Fruit fly (Drosophila melanogaster) whole organism, embryonic: ENCODE data around the gene Sgs5.

Experiments
- Bteb2 ChIP-seq: fragments of 200-800 bp; sonication (Bioruptor generic); optimal IDR thresholded peaks from 2 replicates; lab custom pipeline; 2016; ENCODE audit warnings: missing biosample characterization, missing genetic modification characterization
- CG10267 ChIP-seq: fragments of 200-800 bp; sonication (Bioruptor generic); optimal IDR thresholded peaks from 2 replicates; lab custom pipeline; 2018; ENCODE audit warnings: missing biosample characterization, mild to moderate bottlenecking, missing genetic modification characterization, moderate library complexity
- CG10565 ChIP-seq: fragments of 200-800 bp; sonication (Bioruptor generic); optimal IDR thresholded peaks from 3 replicates; lab custom pipeline; 2016; ENCODE audit warnings: missing biosample characterization, mild to moderate bottlenecking, missing genetic modification characterization
- CG11085 ChIP-seq: fragments of 200-800 bp; sonication (Bioruptor generic); IDR thresholded peaks from 2 replicates; pipeline ENCODE4 v1.3.6; 2022; ENCODE audit warnings: missing biosample characterization, missing genetic modification characterization
- CG12071 ChIP-seq: fragments of 200-800 bp; sonication (Bioruptor generic); optimal IDR thresholded peaks from 3 replicates; lab custom pipeline; 2018; ENCODE audit warnings: missing biosample characterization, mild to moderate bottlenecking, missing genetic modification characterization
- CG13287 ChIP-seq: fragments of 200-800 bp; sonication (Bioruptor generic); IDR thresholded peaks from 2 replicates; pipeline ENCODE4 v1.3.6; 2022; ENCODE audit warnings: missing biosample characterization, missing genetic modification characterization; ENCODE audit not compliant: partially characterized antibody
- CG13424 ChIP-seq: fragments of 200-800 bp; sonication (Bioruptor generic); optimal IDR thresholded peaks from 2 replicates; lab custom pipeline; 2019; ENCODE audit warnings: missing biosample characterization, mild to moderate bottlenecking, missing genetic modification characterization, moderate library complexity
- CG15479 ChIP-seq: fragments of 200-800 bp; sonication (Bioruptor generic); optimal IDR thresholded peaks from 3 replicates; lab custom pipeline; 2019; ENCODE audit warnings: missing biosample characterization, mild to moderate bottlenecking, missing genetic modification characterization, moderate library complexity
- CG15601 ChIP-seq: fragments of 200-800 bp; sonication (Bioruptor generic); optimal IDR thresholded peaks from 3 replicates; lab custom pipeline; 2019; ENCODE audit warnings: missing biosample characterization, mild to moderate bottlenecking, missing genetic modification characterization, moderate library complexity
- CG1647 ChIP-seq: fragments of 200-800 bp; sonication (Bioruptor generic); optimal IDR thresholded peaks from 3 replicates; lab custom pipeline; 2016; ENCODE audit warnings: missing biosample characterization, missing genetic modification characterization
- CG16779 ChIP-seq: fragments of 200-800 bp; sonication (Bioruptor generic); IDR thresholded peaks from 2 replicates; pipeline ENCODE4 v1.3.6; 2022; ENCODE audit warnings: missing biosample characterization, missing genetic modification characterization
- CG17385 ChIP-seq: fragments of 200-800 bp; sonication (Bioruptor generic); optimal IDR thresholded peaks from 3 replicates; lab custom pipeline; 2018; ENCODE audit warnings: missing biosample characterization, mild to moderate bottlenecking, missing genetic modification characterization
- CG17802 ChIP-seq: fragments of 200-800 bp; sonication (Bioruptor generic); optimal IDR thresholded peaks from 2 replicates; lab custom pipeline; 2018; ENCODE audit warnings: missing biosample characterization, mild to moderate bottlenecking, missing genetic modification characterization, moderate library complexity
- CG2116 ChIP-seq: fragments of 200-800 bp; sonication (Bioruptor generic); optimal IDR thresholded peaks from 3 replicates; lab custom pipeline; 2018; ENCODE audit warnings: missing biosample characterization, mild to moderate bottlenecking, missing genetic modification characterization
- CG2120 ChIP-seq: fragments of 200-800 bp; sonication (Bioruptor generic); optimal IDR thresholded peaks from 3 replicates; lab custom pipeline; 2016; ENCODE audit warnings: missing biosample characterization, missing genetic modification characterization
- CG32532 ChIP-seq: fragments of 200-800 bp; sonication (Bioruptor generic); IDR thresholded peaks from 2 replicates; pipeline ENCODE4 v1.3.6; 2022; ENCODE audit warnings: missing biosample characterization, missing genetic modification characterization
- CG34224 ChIP-seq: fragments of 200-800 bp; sonication (Bioruptor generic); IDR thresholded peaks from 3 replicates; pipeline ENCODE4 v1.3.6; 2022; ENCODE audit warnings: missing biosample characterization, missing genetic modification characterization; ENCODE audit not compliant: partially characterized antibody
- CG8281 ChIP-seq: fragments of 200-800 bp; sonication (Bioruptor generic); optimal IDR thresholded peaks from 2 replicates; lab custom pipeline; 2018; ENCODE audit warnings: missing biosample characterization, mild to moderate bottlenecking, missing genetic modification characterization, moderate library complexity
- CG9797 ChIP-seq: fragments of 200-800 bp; sonication (Bioruptor generic); optimal IDR thresholded peaks from 3 replicates; lab custom pipeline; 2018; ENCODE audit warnings: missing biosample characterization, mild to moderate bottlenecking, missing genetic modification characterization
- Dad ChIP-seq: fragments of 200-800 bp; sonication (Bioruptor generic); optimal IDR thresholded peaks from 3 replicates; lab custom pipeline; 2016; ENCODE audit warnings: missing biosample characterization, missing genetic modification characterization
- Dfd ChIP-seq, 2 experiments: fragments of >200 bp; optimal IDR thresholded peaks; 2 replicates each; lab custom pipeline; 2017; ENCODE audit warnings: missing biosample characterization in 2 of 2, missing genetic modification characterization in 2 of 2
- Dip2 ChIP-seq: fragments of 200-800 bp; sonication (Bioruptor generic); IDR thresholded peaks from 2 replicates; pipeline ENCODE4 v1.3.6; 2022; ENCODE audit warnings: missing biosample characterization, missing genetic modification characterization
- Ets97D ChIP-seq: fragments of 200-800 bp; sonication (Bioruptor generic); optimal IDR thresholded peaks from 3 replicates; lab custom pipeline; 2016; ENCODE audit warnings: missing biosample characterization, missing genetic modification characterization
- HLH4C ChIP-seq: fragments of 200-800 bp; sonication (Bioruptor generic); IDR thresholded peaks from 3 replicates; pipeline ENCODE4 v1.3.6; 2022; ENCODE audit warnings: missing biosample characterization, missing genetic modification characterization; ENCODE audit not compliant: partially characterized antibody
- NC2β ChIP-seq: fragments of 200-800 bp; sonication (Bioruptor generic); optimal IDR thresholded peaks from 2 replicates; lab custom pipeline; 2016; ENCODE audit warnings: missing biosample characterization, missing genetic modification characterization
- NFAT ChIP-seq: fragments of 200-800 bp; sonication (Bioruptor generic); IDR thresholded peaks from 2 replicates; pipeline ENCODE4 v1.3.6; 2022; ENCODE audit warnings: missing biosample characterization, missing genetic modification characterization
- Scr ChIP-seq: fragments of 200-800 bp; sonication (Bioruptor generic); IDR thresholded peaks from 2 replicates; pipeline ENCODE4 v1.3.6; 2022; ENCODE audit warnings: missing biosample characterization, missing genetic modification characterization; ENCODE audit not compliant: partially characterized antibody
- YL-1 ChIP-seq: fragments of 200-800 bp; sonication (Bioruptor generic); optimal IDR thresholded peaks from 3 replicates; lab custom pipeline; 2017; ENCODE audit warnings: missing biosample characterization, mild to moderate bottlenecking, missing genetic modification characterization
- ara ChIP-seq: fragments of 200-800 bp; sonication (Bioruptor generic); IDR thresholded peaks from 2 replicates; pipeline ENCODE4 v1.3.6; 2022; ENCODE audit warnings: missing biosample characterization, missing genetic modification characterization
- corto ChIP-seq: fragments of 200-800 bp; sonication (Bioruptor generic); optimal IDR thresholded peaks from 2 replicates; lab custom pipeline; 2016; ENCODE audit warnings: missing biosample characterization, mild to moderate bottlenecking, missing genetic modification characterization, moderate library complexity
- crc ChIP-seq: fragments of 200-800 bp; sonication (Bioruptor generic); optimal IDR thresholded peaks from 2 replicates; lab custom pipeline; 2016; ENCODE audit warnings: missing biosample characterization, missing genetic modification characterization
- crp ChIP-seq, 2 experiments: fragments of 200-800 bp; sonication (Bioruptor generic); optimal IDR thresholded peaks; 2 replicates in 1 of 2; 3 replicates in 1 of 2; lab custom pipeline; 2017; ENCODE audit warnings: missing biosample characterization in 2 of 2, missing genetic modification characterization in 2 of 2, mild to moderate bottlenecking in 1 of 2, moderate library complexity in 1 of 2
- fu2 ChIP-seq: fragments of 200-800 bp; sonication (Bioruptor generic); optimal IDR thresholded peaks from 2 replicates; lab custom pipeline; 2016; ENCODE audit warnings: missing biosample characterization, missing genetic modification characterization
- gcm2 ChIP-seq: fragments of 200-800 bp; sonication (Bioruptor generic); optimal IDR thresholded peaks from 2 replicates; lab custom pipeline; 2016; ENCODE audit warnings: missing biosample characterization, missing genetic modification characterization
- gsb ChIP-seq: fragments of 200-800 bp; sonication (Bioruptor generic); IDR thresholded peaks from 2 replicates; pipeline ENCODE4 v1.3.6; 2022; ENCODE audit warnings: missing biosample characterization, missing genetic modification characterization
- gt ChIP-seq: fragments of 200-800 bp; sonication (Bioruptor generic); IDR thresholded peaks from 2 replicates; pipeline ENCODE4 v1.3.6; 2022; ENCODE audit warnings: missing biosample characterization, missing genetic modification characterization
- ind ChIP-seq: fragments of 200-800 bp; sonication (Bioruptor generic); optimal IDR thresholded peaks from 3 replicates; lab custom pipeline; 2016; ENCODE audit warnings: missing biosample characterization, missing genetic modification characterization
- inv ChIP-seq: fragments of 200-800 bp; sonication (Bioruptor generic); IDR thresholded peaks from 2 replicates; pipeline ENCODE4 v1.3.6; 2022; ENCODE audit warnings: missing biosample characterization, missing genetic modification characterization; ENCODE audit not compliant: partially characterized antibody
- p53 ChIP-seq: fragments of 200-800 bp; sonication (Bioruptor generic); optimal IDR thresholded peaks from 2 replicates; lab custom pipeline; 2016; ENCODE audit warnings: missing biosample characterization, missing genetic modification characterization
- pan ChIP-seq, 4 experiments: fragments of >200 bp in 3 of 4; fragments of 200-800 bp in 1 of 4; sonication (Bioruptor generic) in 1 of 4; optimal IDR thresholded peaks in 3 of 4; IDR thresholded peaks in 1 of 4; 2 replicates each; pipeline versions ENCODE4 v1.3.6 to Lab custom; 2017 to 2022; ENCODE audit warnings: missing biosample characterization in 2 of 4, missing genetic modification characterization in 2 of 4, mixed read lengths in 1 of 4
- peb ChIP-seq: fragments of 200-800 bp; sonication (Bioruptor generic); IDR thresholded peaks from 2 replicates; pipeline ENCODE4 v1.3.6; 2022; ENCODE audit warnings: missing biosample characterization, missing genetic modification characterization
- pzg ChIP-seq: fragments of 200-800 bp; sonication (Bioruptor generic); optimal IDR thresholded peaks from 3 replicates; lab custom pipeline; 2018; ENCODE audit warnings: missing biosample characterization, mild to moderate bottlenecking, missing genetic modification characterization, moderate library complexity
- sens ChIP-seq: fragments of 200-800 bp; sonication (Bioruptor generic); peaks from one replicate; lab custom pipeline; 2016; ENCODE audit warnings: missing biosample characterization, missing genetic modification characterization
- sima ChIP-seq: fragments of 200-800 bp; sonication (Bioruptor generic); optimal IDR thresholded peaks from 2 replicates; lab custom pipeline; 2016; ENCODE audit warnings: missing biosample characterization, missing genetic modification characterization
- trem ChIP-seq: fragments of 200-800 bp; optimal IDR thresholded peaks from 3 replicates; lab custom pipeline; 2019; ENCODE audit warnings: missing biosample characterization, mild to moderate bottlenecking, missing genetic modification characterization, moderate library complexity
- unc-4 ChIP-seq: fragments of 200-800 bp; sonication (Bioruptor generic); IDR thresholded peaks from 2 replicates; pipeline ENCODE4 v1.3.6; 2022; ENCODE audit warnings: missing biosample characterization, missing genetic modification characterization; ENCODE audit not compliant: partially characterized antibody
- zen2 ChIP-seq: fragments of 200-800 bp; sonication (Bioruptor generic); IDR thresholded peaks from 3 replicates; pipeline ENCODE4 v1.3.6; 2022; ENCODE audit warnings: missing biosample characterization, missing genetic modification characterization; ENCODE audit not compliant: partially characterized antibody

Sgs5 gene

DNA sequence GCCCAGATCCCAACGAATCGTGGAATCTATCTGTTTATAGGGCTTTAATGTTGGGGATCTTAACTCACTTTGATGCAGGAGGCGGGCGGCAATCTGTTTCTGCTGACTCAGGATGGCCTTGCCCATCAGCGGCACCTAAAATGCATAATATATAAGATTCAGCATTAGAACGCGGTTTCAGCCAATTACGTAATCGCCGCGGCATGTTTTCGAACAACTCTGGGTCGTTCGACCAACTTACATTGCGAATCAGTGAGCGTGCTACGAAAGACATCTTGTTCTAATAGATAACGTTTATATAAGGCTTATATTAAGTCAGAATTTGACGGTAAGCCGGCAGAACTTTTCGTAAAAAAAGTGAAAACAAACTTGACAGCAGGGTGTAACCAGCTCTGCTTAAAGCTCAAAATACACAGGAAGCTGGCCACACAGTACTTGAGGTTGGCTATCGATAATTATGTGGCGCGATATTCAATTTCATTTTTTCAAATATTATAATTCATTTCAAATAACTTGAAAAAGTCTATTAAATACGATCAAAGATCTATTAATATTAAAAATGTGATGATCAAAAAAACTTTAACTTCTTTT is 49.0 kb upstream of the Sgs5 start, which contains the start of gene Prx3 (continued):
- TF ChIP-seq corto (no peak), Scr (GFP tag; lab: Robert Waterston, UW) (peak; percentile 44), unc-4 (0 out of 2 replicates have a peak, but pooled peaks have one; percentile 37), pzg (peak; percentile 69), fu2 (GFP tag; lab: Kevin White, UChicago) (no peak), CG34224 (GFP tag; lab: Robert Waterston, UW) (peak; percentile 32; the same call in 2 of the 3 replicates), Ets97D (GFP tag; lab: Kevin White, UChicago) (peak; percentile 22), pan (optimal IDR thresholded peaks at IDR 0.05; lab: Kevin White, UChicago) (no peak), pan (GFP tag; optimal IDR thresholded peaks at IDR 0.05 in 1 of 2, IDR thresholded peaks at IDR 0.05 in 1 of 2) (no peak), CG17385 (GFP tag; lab: Kevin White, UChicago) (no peak), NC2β (no peak), CG2120 (no peak), CG15479 (no peak), gsb (GFP tag; lab: Robert Waterston, UW) (no peak), CG2116 (peak; percentile 50), CG13287 (peak; percentile 64), HLH4C (GFP tag; lab: Robert Waterston, UW) (peak; percentile 25; the same call in 1 of the 3 replicates), Dfd (GFP tag; optimal IDR thresholded peaks at IDR 0.05; lab: Kevin White, UChicago) (no peak), zen2 (GFP tag; lab: Robert Waterston, UW) (no peak), trem (peak; percentile 13), CG10565 (GFP tag; lab: Kevin White, UChicago) (no peak), YL-1 (GFP tag; lab: Kevin White, UChicago) (peak; percentile 69), Bteb2 (no peak), Dip2 (GFP tag; lab: Robert Waterston, UW) (no peak), peb (GFP tag; lab: Robert Waterston, UW) (no peak), CG9797 (GFP tag; lab: Kevin White, UChicago) (peak; percentile 66), sima (GFP tag; lab: Kevin White, UChicago) (no peak)

dm6 chr3R:17549985-17550384 is 45.2 kb upstream of the Sgs5 start:
- TF ChIP-seq CG8281 (tag; lab: Kevin White, UChicago), result peak; percentile 92
- TF ChIP-seq p53, result no peak
- no peak for TF ChIP-seq CG13424
- TF ChIP-seq sens, result peak; percentile 26
- TF ChIP-seq CG15601 (tag; lab: Kevin White, UChicago), result no peak
- TF ChIP-seq NFAT (GFP tag; lab: Robert Waterston, UW), result 0 out of 2 replicates have a peak, but pooled peaks have one; percentile 13
- 0 out of 2 replicates have a peak, but pooled peaks have one; percentile 9 for TF ChIP-seq CG32532 (GFP tag; lab: Robert Waterston, UW)
- 0 out of 2 replicates have a peak, but pooled peaks have one; percentile 23 for TF ChIP-seq CG11085 (GFP tag; lab: Robert Waterston, UW)
- TF ChIP-seq CG1647 (GFP tag; lab: Kevin White, UChicago), result no peak

dm6 chr3R:17550827-17551468 is 44.2 kb upstream of the Sgs5 start:
- TF ChIP-seq gcm2 (GFP tag; lab: Kevin White, UChicago) (no peak), crc (GFP tag; lab: Kevin White, UChicago) (no peak), Dad (GFP tag; lab: Kevin White, UChicago) (no peak), CG17385 (GFP tag; lab: Kevin White, UChicago) (peak; percentile 41), CG12071 (GFP tag; lab: Kevin White, UChicago) (no peak), CG17802 (tag; lab: Kevin White, UChicago) (no peak), CG10267 (tag; lab: Kevin White, UChicago) (peak; percentile 57), inv (no peak), CG16779 (GFP tag; lab: Robert Waterston, UW) (no peak), gt (GFP tag; lab: Robert Waterston, UW) (no peak), ara (GFP tag; lab: Robert Waterston, UW) (peak; percentile 60; the same call in 1 of the 2 replicates), crp (GFP tag; optimal IDR thresholded peaks at IDR 0.05; lab: Kevin White, UChicago) (no peak), ind (GFP tag; lab: Kevin White, UChicago) (peak; percentile 21)
